Fruit fly (Drosophila melanogaster) ovary, adult (tissue): ENCODE results near the gene CG31195.

Source experiments
- CG17801 ChIP-seq: fragments of 200-800 bp; optimal IDR thresholded peaks from 2 replicates; lab custom pipeline; 2019; ENCODE audit warnings: missing biosample characterization, mild to moderate bottlenecking, missing genetic modification characterization, moderate library complexity; ENCODE audit not compliant: partially characterized antibody

Gene CG31195

dm6 chr3R:20773174-20773573, 11.0 kb upstream of the CG31195 start:
- TF ChIP-seq CG17801 (GFP tag; lab: Kevin White, UChicago) = no peak

DNA sequence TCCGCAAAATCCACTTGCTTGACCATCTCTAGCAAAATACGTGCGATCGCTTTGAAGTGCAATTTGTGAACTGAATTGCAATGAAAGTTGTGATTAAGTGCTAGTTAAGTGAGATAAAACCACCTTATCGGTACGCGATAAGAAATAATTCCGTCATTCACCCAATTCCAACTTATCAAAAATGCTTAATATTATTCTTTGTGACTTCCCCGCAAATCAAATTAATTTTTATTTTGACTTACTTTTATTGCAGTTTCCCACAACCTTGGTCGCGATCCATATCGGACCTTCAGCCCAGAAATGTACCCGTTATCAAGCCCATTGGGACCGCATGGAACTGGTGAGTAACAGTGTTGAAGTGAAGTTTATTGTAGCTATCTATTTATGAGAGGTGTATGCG, 10.4 kb upstream of the CG31195 start, which contains the start of gene Takl1:
Takl1 (minus strand) TSS at position 59 of the 400 bp plus-strand sequence.
- TF ChIP-seq CG17801 (GFP tag; lab: Kevin White, UChicago) = no peak

- TF ChIP-seq CG17801 (GFP tag; lab: Kevin White, UChicago) = no peak
Observed at dm6 chr3R:20766156-20766486, 4.0 kb upstream of the CG31195 start.

- TF ChIP-seq CG17801 (GFP tag; lab: Kevin White, UChicago) = no peak
Observed at dm6 chr3R:20765302-20766155, 3.4 kb upstream of the CG31195 start.

DNA sequence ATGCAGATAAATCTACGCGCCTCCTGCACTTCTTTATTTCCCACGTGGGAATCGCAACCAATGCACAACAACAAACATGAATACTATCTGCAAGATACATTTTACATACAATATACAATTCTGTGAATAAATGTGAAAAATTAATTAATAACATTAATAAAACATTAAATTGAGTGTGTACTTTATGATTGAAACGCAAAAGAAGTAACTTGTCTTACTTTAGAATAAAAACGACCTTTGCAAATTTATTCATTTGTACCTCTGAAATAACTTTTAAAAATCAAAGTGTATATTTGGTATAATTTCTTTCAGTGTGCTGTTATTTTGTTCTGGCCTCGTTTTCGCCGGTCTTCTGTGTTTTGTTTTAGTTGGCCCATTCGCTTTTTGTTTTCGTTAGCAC, 1.9 kb upstream of the CG31195 start:
- no peak for TF ChIP-seq CG17801 (GFP tag; lab: Kevin White, UChicago)

dm6 chr3R:20756429-20756828, 5.7 kb downstream of the CG31195 start, which contains the start of gene Syp:
Gene Syp (plus strand): TSS chr3R:20756729.
- TF ChIP-seq CG17801 (GFP tag; lab: Kevin White, UChicago) = no peak

- no peak for TF ChIP-seq CG17801 (GFP tag; lab: Kevin White, UChicago)
Observed at dm6 chr3R:20754991-20755390, 7.2 kb downstream of the CG31195 start.

DNA sequence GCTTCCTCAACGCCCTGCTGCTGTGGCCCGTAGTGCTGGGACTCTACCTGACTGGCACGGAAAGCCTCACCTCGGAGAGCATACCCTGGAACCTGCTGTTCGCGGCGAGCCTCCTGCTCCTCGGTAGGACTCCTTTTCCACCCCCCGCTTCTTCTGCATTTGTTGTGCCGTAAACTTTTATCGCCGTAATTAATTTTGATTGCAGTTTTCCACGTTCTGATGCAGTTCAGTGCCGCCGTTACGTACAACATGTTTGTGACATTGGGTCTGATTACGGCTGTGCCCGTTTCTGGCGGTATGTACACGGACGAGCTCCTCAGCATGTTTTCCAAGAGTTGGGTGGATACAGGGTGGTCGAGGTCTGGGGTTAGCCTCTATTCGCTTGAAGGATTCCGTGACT, 12.6 kb downstream of the CG31195 start:
- no peak for TF ChIP-seq CG17801 (GFP tag; lab: Kevin White, UChicago)

dm6 chr3R:20748974-20749373, 13.2 kb downstream of the CG31195 start, which contains the start of gene Prosalpha4T1:
Gene Prosalpha4T1 (minus strand): TSS chr3R:20749074.
- TF ChIP-seq CG17801 (GFP tag; lab: Kevin White, UChicago) = no peak

DNA sequence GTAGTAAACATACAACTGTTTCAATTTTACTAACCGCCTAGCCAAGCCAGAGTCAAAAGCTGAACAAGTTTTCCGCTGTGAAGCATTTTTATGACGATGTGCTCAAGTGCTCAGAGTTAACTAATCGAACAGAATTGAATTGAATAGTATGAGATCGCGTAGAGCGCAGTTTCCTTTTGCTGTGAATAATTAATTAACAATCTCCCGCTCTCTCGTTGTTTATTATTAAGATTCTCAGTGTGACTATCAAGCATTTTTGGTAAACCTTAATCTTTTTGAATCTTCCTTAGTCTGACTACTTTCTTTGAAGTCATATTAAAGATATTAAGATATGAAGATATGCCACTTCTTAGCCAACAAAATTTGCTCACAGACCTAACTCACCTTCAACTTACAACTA, 16.9 kb downstream of the CG31195 start, which contains the start of gene CG31200:
CG31200 (minus strand) TSS at position 101 of the 400 bp plus-strand sequence.
- no peak for TF ChIP-seq CG17801 (GFP tag; lab: Kevin White, UChicago)

- no peak for TF ChIP-seq CG17801 (GFP tag; lab: Kevin White, UChicago)
Observed at dm6 chr3R:20743769-20744168, 18.4 kb downstream of the CG31195 start, which contains the start of gene CG31199. Gene CG31199 (minus strand): TSS chr3R:20743869.

- no peak for TF ChIP-seq CG17801 (GFP tag; lab: Kevin White, UChicago)
Observed at dm6 chr3R:20739971-20740370, 22.2 kb downstream of the CG31195 start, which contains the start of gene CG42322. Gene CG42322 (plus strand): TSS chr3R:20740108.

DNA sequence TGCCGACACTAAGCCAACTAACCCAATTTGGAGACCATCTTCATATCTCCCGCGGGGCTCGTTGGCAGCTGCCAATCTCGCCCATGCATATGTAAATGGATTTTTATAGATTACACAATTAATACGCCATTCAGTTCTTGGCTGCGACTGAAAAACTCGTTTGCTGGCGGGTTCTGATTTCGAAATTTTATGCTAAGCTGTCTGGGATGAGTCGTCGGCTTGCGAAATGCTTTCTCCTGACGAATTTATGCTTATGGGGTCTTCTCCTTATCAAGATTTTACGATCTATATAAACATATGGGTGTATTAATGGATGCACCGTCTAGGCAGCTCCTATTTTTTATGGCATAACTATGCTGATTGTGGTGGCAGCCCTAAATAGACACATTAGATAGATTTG, 23.2 kb downstream of the CG31195 start, which contains the start of gene CG17267:
CG17267 (minus strand) TSS at position 101 of the 400 bp plus-strand sequence.
- no peak for TF ChIP-seq CG17801 (GFP tag; lab: Kevin White, UChicago)

- TF ChIP-seq CG17801 (GFP tag; lab: Kevin White, UChicago) = no peak
Observed at dm6 chr3R:20735405-20735804, 26.8 kb downstream of the CG31195 start, which contains the start of gene Cdk2. Gene Cdk2 (plus strand): TSS chr3R:20735623.

- no peak for TF ChIP-seq CG17801 (GFP tag; lab: Kevin White, UChicago)
Observed at dm6 chr3R:20731331-20731730, 30.8 kb downstream of the CG31195 start, which contains the start of gene CG31205. Gene CG31205 (plus strand): TSS chr3R:20731631.

- no peak for TF ChIP-seq CG17801 (GFP tag; lab: Kevin White, UChicago)
Observed at dm6 chr3R:20723491-20723890, 38.7 kb downstream of the CG31195 start.
